Fruit fly (Drosophila melanogaster): ENCODE results near the gene CG14324.
A peak's percentile ranks its signal among the peaks of the same experiment; 100 is the strongest.

The CG14324 gene

dm6 chr3R:17604198-17604879 is 14.3 kb downstream of the CG14324 start (continued):
- TF ChIP-seq Atf6 (GFP tag; IDR thresholded peaks at IDR 0.05) (peak; percentile 31; the same call in 1 of the 2 replicates), CG32532 (GFP tag; IDR thresholded peaks at IDR 0.05) (peak; percentile 40; the same call in 1 of the 2 replicates), ftz-f1 (GFP tag; optimal IDR thresholded peaks at IDR 0.05) (no peak), zfh1 (GFP tag; IDR thresholded peaks at IDR 0.05) (peak; percentile 78), HLH3B (GFP tag; IDR thresholded peaks at IDR 0.05) (peak; percentile 58; the same call in 1 of the 2 replicates), hth (optimal IDR thresholded peaks at IDR 0.05) (no peak), dimm (GFP tag; IDR thresholded peaks at IDR 0.05) (no peak), zen (tag; optimal IDR thresholded peaks at IDR 0.05) (peak; percentile 87), Rfx (GFP tag; IDR thresholded peaks at IDR 0.05) (peak; percentile 54), pzg (GFP tag; optimal IDR thresholded peaks at IDR 0.05) (no peak), slbo (GFP tag; IDR thresholded peaks at IDR 0.05) (peak; percentile 58), Dbx (GFP tag; IDR thresholded peaks at IDR 0.05) (no peak), Lhr (GFP tag; optimal IDR thresholded peaks at IDR 0.05) (peak; percentile 9), NFAT (GFP tag; IDR thresholded peaks at IDR 0.05) (0 out of 2 replicates have a peak, but pooled peaks have one; percentile 40), wor (GFP tag; IDR thresholded peaks at IDR 0.05) (peak; percentile 61), Hmx (GFP tag; optimal IDR thresholded peaks at IDR 0.05) (no peak), CG3838 (GFP tag; optimal IDR thresholded peaks at IDR 0.05) (no peak), CG8089 (GFP tag; optimal IDR thresholded peaks at IDR 0.05) (peak; percentile 6), nmo (GFP tag; optimal IDR thresholded peaks at IDR 0.05) (peak; percentile 92), Awh (GFP tag; IDR thresholded peaks at IDR 0.05) (no peak), CG10366 (GFP tag; IDR thresholded peaks at IDR 0.05) (0 out of 2 replicates have a peak, but pooled peaks have one; percentile 27), slou (GFP tag; optimal IDR thresholded peaks at IDR 0.05) (peak; percentile 11), fd102C (GFP tag; optimal IDR thresholded peaks at IDR 0.05) (peak; percentile 86), tna (GFP tag; IDR thresholded peaks at IDR 0.05; ENCODE audit: partially characterized antibody) (no peak), dmrt11E (tag; optimal IDR thresholded peaks at IDR 0.05) (peak; percentile 92), kay (GFP tag; optimal IDR thresholded peaks at IDR 0.05) (peak; percentile 36), CG32772 (GFP tag; IDR thresholded peaks at IDR 0.05) (peak; percentile 69), esg (GFP tag; conservative IDR thresholded peaks at IDR 0.05) (peak; percentile 46), stc (GFP tag; IDR thresholded peaks at IDR 0.05) (peak; percentile 56), zf30C (GFP tag; optimal IDR thresholded peaks at IDR 0.05) (no peak), Camta (GFP tag; optimal IDR thresholded peaks at IDR 0.05) (peak; percentile 18), run (tag; optimal IDR thresholded peaks at IDR 0.05) (peak; percentile 80), GATAe (GFP tag; conservative IDR thresholded peaks at IDR 0.05) (no peak), E2f1 (GFP tag; IDR thresholded peaks at IDR 0.05) (peak; percentile 42; the same call in 1 of the 2 replicates), pho (GFP tag; optimal IDR thresholded peaks at IDR 0.05) (no peak), CG32767 (GFP tag; IDR thresholded peaks at IDR 0.05) (peak; percentile 56; the same call in 1 of the 2 replicates), Hsf (GFP tag; optimal IDR thresholded peaks at IDR 0.05) (peak; percentile 59), prd (optimal IDR thresholded peaks at IDR 0.05) (no peak), prd (GFP tag; IDR thresholded peaks at IDR 0.05) (peak; percentile 87), ase (GFP tag; IDR thresholded peaks at IDR 0.05) (no peak; the same call in 2 of the 3 replicates), Ets65A (GFP tag) (peak; percentile 65), CG17186 (GFP tag; optimal IDR thresholded peaks at IDR 0.05) (no peak), phol (tag; optimal IDR thresholded peaks at IDR 0.05) (peak; percentile 89), Dp (GFP tag; optimal IDR thresholded peaks at IDR 0.05) (no peak), Mrtf (GFP tag; IDR thresholded peaks at IDR 0.05) (no peak; the same call in 2 of the 3 replicates), pnt (GFP tag; optimal IDR thresholded peaks at IDR 0.05) (no peak), CG13424 (tag; optimal IDR thresholded peaks at IDR 0.05) (peak; percentile 91), CG11696 (GFP tag; IDR thresholded peaks at IDR 0.05) (peak; percentile 97), MBD-R2 (GFP tag; IDR thresholded peaks at IDR 0.05) (no peak), lola (GFP tag; optimal IDR thresholded peaks at IDR 0.05) (peak in 1 of 3 experiments; percentile 93), CG7372 (GFP tag; IDR thresholded peaks at IDR 0.05) (peak; percentile 19)

All from whole organism, embryonic.